Worm (Caenorhabditis elegans) whole organism, L1 larva: Measurements from ENCODE around the gene D1086.9.
"Not testable (repeated sequence)": the region's sequence is repeated elsewhere in the genome, so short reads cannot be mapped to it uniquely, and the experiment has no call there.

Experiments
- C04F5.9 ChIP-seq: sonication (generic microtip); optimal IDR thresholded peaks from 2 replicates; lab custom pipeline; 2016; ENCODE audit warnings: missing genetic modification characterization, missing compliant biosample characterization
- C16A3.4 ChIP-seq: fragments of 150-350 bp; optimal IDR thresholded peaks from 2 replicates; lab custom pipeline; 2014; ENCODE audit warnings: missing biosample characterization, missing genetic modification characterization
- Y116A8C.19 ChIP-seq: sonication (generic microtip); optimal IDR thresholded peaks from 2 replicates; lab custom pipeline; 2016; ENCODE audit warnings: missing compliant biosample characterization, missing genetic modification characterization, borderline replicate concordance
- alr-1 ChIP-seq: fragments of 200-800 bp; sonication (Bioruptor generic); optimal IDR thresholded peaks from 2 replicates; lab custom pipeline; 2018; ENCODE audit warnings: borderline replicate concordance, mild to moderate bottlenecking, missing genetic modification characterization, missing compliant biosample characterization
- aly-2 ChIP-seq: fragments of 150-350 bp; optimal IDR thresholded peaks from 2 replicates; lab custom pipeline; 2014; ENCODE audit warnings: missing biosample characterization, missing genetic modification characterization
- ama-1 ChIP-seq: fragments of 150-350 bp; optimal IDR thresholded peaks from 2 replicates; lab custom pipeline; 2014
- blmp-1 ChIP-seq: fragments of 150-350 bp; optimal IDR thresholded peaks from 2 replicates; lab custom pipeline; 2014; ENCODE audit warnings: missing biosample characterization, missing genetic modification characterization
- ceh-63 ChIP-seq: fragments of 200-800 bp; sonication (Bioruptor generic); optimal IDR thresholded peaks from 2 replicates; lab custom pipeline; 2018; ENCODE audit warnings: mild to moderate bottlenecking, missing genetic modification characterization, missing compliant biosample characterization
- ceh-8 ChIP-seq: fragments of 200-800 bp; sonication (Bioruptor generic); optimal IDR thresholded peaks from 2 replicates; lab custom pipeline; 2018; ENCODE audit warnings: mild to moderate bottlenecking, missing genetic modification characterization, moderate library complexity, missing compliant biosample characterization
- ceh-82 ChIP-seq, 3 experiments: fragments of 150-350 bp in 1 of 3; sonication (generic microtip) in 2 of 3; optimal IDR thresholded peaks; 2 replicates each; lab custom pipeline; 2014 to 2017; ENCODE audit warnings: missing biosample characterization in 3 of 3, missing genetic modification characterization in 3 of 3
- ceh-90 ChIP-seq: sonication (generic microtip); optimal IDR thresholded peaks from 2 replicates; lab custom pipeline; 2016; ENCODE audit warnings: missing genetic modification characterization, missing compliant biosample characterization
- ces-1 ChIP-seq: fragments of 150-350 bp; optimal IDR thresholded peaks from 2 replicates; lab custom pipeline; 2014; ENCODE audit warnings: missing biosample characterization, missing genetic modification reagents, missing genetic modification characterization
- dpl-1 ChIP-seq, 3 experiments: fragments of 150-350 bp in 2 of 3; sonication (generic microtip) in 1 of 3; optimal IDR thresholded peaks; 2 replicates each; lab custom pipeline; 2014 to 2017; ENCODE audit warnings: missing biosample characterization in 3 of 3, missing genetic modification characterization in 3 of 3, missing genetic modification reagents in 3 of 3
- dsc-1 ChIP-seq: sonication (generic microtip); optimal IDR thresholded peaks from 2 replicates; lab custom pipeline; 2016; ENCODE audit warnings: mild to moderate bottlenecking, missing genetic modification characterization, missing compliant biosample characterization
- efl-3 ChIP-seq: fragments of 200-800 bp; sonication (Bioruptor generic); optimal IDR thresholded peaks from 2 replicates; lab custom pipeline; 2018; ENCODE audit warnings: mild to moderate bottlenecking, missing genetic modification characterization, missing compliant biosample characterization
- egl-27 ChIP-seq, 2 experiments: fragments of 150-350 bp in 1 of 2; sonication (generic microtip); optimal IDR thresholded peaks; 3 replicates each; lab custom pipeline; 2017 to 2018; ENCODE audit warnings: missing biosample characterization in 2 of 2, missing genetic modification characterization in 2 of 2, missing genetic modification reagents in 2 of 2
- elt-2 ChIP-seq: sonication (generic microtip); optimal IDR thresholded peaks from 2 replicates; lab custom pipeline; 2016; ENCODE audit warnings: missing genetic modification characterization, mild to moderate bottlenecking, inconsistent platforms, missing compliant biosample characterization, missing genetic modification reagents
- elt-3 ChIP-seq, 6 experiments: fragments of 150-350 bp in 1 of 6; sonication (generic microtip); optimal IDR thresholded peaks; 2 replicates each; lab custom pipeline; 2017 to 2018; ENCODE audit warnings: missing biosample characterization in 6 of 6, missing genetic modification characterization in 6 of 6, inconsistent platforms in 1 of 6
- fkh-4 ChIP-seq: sonication (generic microtip); optimal IDR thresholded peaks from 2 replicates; lab custom pipeline; 2016; ENCODE audit warnings: missing compliant biosample characterization, missing genetic modification characterization, borderline replicate concordance
- irx-1 ChIP-seq: sonication (generic microtip); optimal IDR thresholded peaks from 2 replicates; lab custom pipeline; 2016; ENCODE audit warnings: missing genetic modification characterization, missing compliant biosample characterization
- lin-14 ChIP-seq: fragments of 200-800 bp; sonication (Bioruptor generic); optimal IDR thresholded peaks from 2 replicates; lab custom pipeline; 2018; ENCODE audit warnings: mild to moderate bottlenecking, missing genetic modification characterization, moderate library complexity, missing compliant biosample characterization
- lin-15B ChIP-seq: fragments of 150-350 bp; sonication (generic microtip); optimal IDR thresholded peaks from 3 replicates; lab custom pipeline; 2014; ENCODE audit warnings: missing biosample characterization, missing genetic modification characterization
- lin-35 ChIP-seq, 2 experiments: fragments of 150-350 bp; optimal IDR thresholded peaks; 2 replicates each; lab custom pipeline; 2014; ENCODE audit warnings: missing biosample characterization in 2 of 2, missing genetic modification characterization in 2 of 2, missing genetic modification reagents in 2 of 2
- lin-39 ChIP-seq: fragments of 150-350 bp; optimal IDR thresholded peaks from 2 replicates; lab custom pipeline; 2014; ENCODE audit warnings: missing biosample characterization, missing genetic modification reagents, missing genetic modification characterization
- mab-9 ChIP-seq: fragments of 200-800 bp; sonication (Bioruptor generic); IDR thresholded peaks from 2 replicates; pipeline ENCODE4 v1.3.6; 2022; ENCODE audit warnings: missing genetic modification reagents, missing genetic modification characterization, missing compliant biosample characterization
- mep-1 ChIP-seq: fragments of 150-350 bp; optimal IDR thresholded peaks from 2 replicates; lab custom pipeline; 2014; ENCODE audit warnings: missing biosample characterization, missing genetic modification characterization
- nhr-12 ChIP-seq: sonication (generic microtip); optimal IDR thresholded peaks from 2 replicates; lab custom pipeline; 2017; ENCODE audit warnings: missing biosample characterization, missing genetic modification characterization
- nhr-19 ChIP-seq: fragments of 200-800 bp; sonication (Bioruptor generic); conservative IDR thresholded peaks from 2 replicates; pipeline ENCODE4 v1.3.6; 2022; ENCODE audit warnings: missing genetic modification characterization, missing compliant biosample characterization
- nhr-20 ChIP-seq: sonication (generic microtip); optimal IDR thresholded peaks from 2 replicates; lab custom pipeline; 2016; ENCODE audit warnings: mild to moderate bottlenecking, missing genetic modification characterization, missing compliant biosample characterization
- nhr-237 ChIP-seq: fragments of 150-350 bp; optimal IDR thresholded peaks from 2 replicates; lab custom pipeline; 2014; ENCODE audit warnings: missing biosample characterization, missing genetic modification characterization
- nhr-28 ChIP-seq: fragments of 150-350 bp; optimal IDR thresholded peaks from 2 replicates; lab custom pipeline; 2014; ENCODE audit warnings: missing biosample characterization, missing genetic modification characterization
- nhr-71 ChIP-seq: sonication (generic microtip); optimal IDR thresholded peaks from 2 replicates; lab custom pipeline; 2016; ENCODE audit warnings: mild to moderate bottlenecking, missing genetic modification characterization, moderate library complexity, missing compliant biosample characterization
- nhr-76 ChIP-seq: sonication (generic microtip); optimal IDR thresholded peaks from 2 replicates; lab custom pipeline; 2017; ENCODE audit warnings: missing biosample characterization, missing genetic modification characterization
- nhr-77 ChIP-seq: fragments of 150-350 bp; optimal IDR thresholded peaks from 2 replicates; lab custom pipeline; 2014; ENCODE audit warnings: missing biosample characterization, missing genetic modification characterization
- nhr-84 ChIP-seq: sonication (generic microtip); optimal IDR thresholded peaks from 2 replicates; lab custom pipeline; 2017; ENCODE audit warnings: missing biosample characterization, missing genetic modification characterization
- nhr-85 ChIP-seq: sonication (generic microtip); peaks from one replicate; lab custom pipeline; 2016; ENCODE audit warnings: missing genetic modification characterization, inconsistent platforms, missing compliant biosample characterization
- pag-3 ChIP-seq: sonication (generic microtip); optimal IDR thresholded peaks from 2 replicates; lab custom pipeline; 2017; ENCODE audit warnings: missing genetic modification characterization, mild to moderate bottlenecking, missing compliant biosample characterization, antibody characterized with exemption, borderline replicate concordance; ENCODE audit not compliant: insufficient read depth
- pax-3 ChIP-seq: fragments of 200-800 bp; sonication (Bioruptor generic); optimal IDR thresholded peaks from 2 replicates; lab custom pipeline; 2018; ENCODE audit warnings: mild to moderate bottlenecking, missing genetic modification characterization, moderate library complexity, missing compliant biosample characterization
- rnt-1 ChIP-seq: sonication (generic microtip); optimal IDR thresholded peaks from 2 replicates; lab custom pipeline; 2016; ENCODE audit warnings: mild to moderate bottlenecking, missing genetic modification characterization, moderate library complexity, missing compliant biosample characterization
- skn-1 ChIP-seq: fragments of 150-350 bp; optimal IDR thresholded peaks from 2 replicates; lab custom pipeline; 2014; ENCODE audit warnings: missing biosample characterization, missing genetic modification characterization
- snpc-4 ChIP-seq: fragments of 150-350 bp; optimal IDR thresholded peaks from 2 replicates; lab custom pipeline; 2014; ENCODE audit warnings: missing biosample characterization, missing genetic modification characterization
- snu-23 ChIP-seq: sonication (generic microtip); optimal IDR thresholded peaks from 2 replicates; lab custom pipeline; 2016; ENCODE audit warnings: missing genetic modification characterization, missing compliant biosample characterization
- sox-4 ChIP-seq: sonication (generic microtip); optimal IDR thresholded peaks from 2 replicates; lab custom pipeline; 2016; ENCODE audit warnings: missing genetic modification characterization, missing compliant biosample characterization
- swsn-7 ChIP-seq: sonication (generic microtip); optimal IDR thresholded peaks from 2 replicates; lab custom pipeline; 2016; ENCODE audit warnings: missing genetic modification characterization, missing compliant biosample characterization
- tbx-2 ChIP-seq: sonication (generic microtip); optimal IDR thresholded peaks from 2 replicates; lab custom pipeline; 2016; ENCODE audit warnings: missing genetic modification characterization, missing compliant biosample characterization
- tlp-1 ChIP-seq: fragments of 150-350 bp; optimal IDR thresholded peaks from 2 replicates; lab custom pipeline; 2014; ENCODE audit warnings: missing biosample characterization, missing genetic modification characterization
- unc-62 ChIP-seq: fragments of 150-350 bp; optimal IDR thresholded peaks from 2 replicates; lab custom pipeline; 2014; ENCODE audit warnings: missing biosample characterization, missing genetic modification reagents, missing genetic modification characterization
- unc-98 ChIP-seq: fragments of 200-800 bp; sonication (Bioruptor generic); IDR thresholded peaks from 2 replicates; pipeline ENCODE4 v1.3.6; 2022; ENCODE audit warnings: missing genetic modification characterization, missing compliant biosample characterization
- zag-1 ChIP-seq: fragments of 150-350 bp; optimal IDR thresholded peaks from 2 replicates; lab custom pipeline; 2014; ENCODE audit warnings: missing biosample characterization, missing genetic modification characterization

The D1086.9 gene

DNA sequence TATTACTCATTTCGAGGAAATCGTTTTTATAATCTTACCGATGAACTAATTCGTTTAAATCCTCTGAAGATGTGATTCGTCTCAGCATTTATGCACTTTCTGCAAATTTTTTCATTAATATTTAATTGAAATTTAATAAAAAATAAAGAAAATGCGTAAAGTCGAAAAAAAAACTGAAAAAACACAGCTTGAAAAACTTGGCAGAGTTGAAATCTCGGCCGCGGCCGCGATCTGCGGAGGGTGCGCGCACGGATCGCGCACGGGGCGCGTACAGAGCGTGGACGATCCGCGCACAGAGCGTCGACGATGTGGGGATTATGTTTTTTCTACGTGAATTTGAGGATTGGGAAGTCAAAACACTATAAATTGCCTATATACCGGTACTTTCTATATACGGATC is 33.7 kb downstream of the D1086.9 start, which contains the start of gene AH10.4:
Gene AH10.4 (minus strand): TSS at position 101 of the 400 bp plus-strand sequence.
- not testable (repeated sequence) for TF ChIP-seq ceh-8 (GFP tag; lab: Kevin White, UChicago); dsc-1 (tag; lab: Kevin White, UChicago); mep-1 (tag; lab: Kevin White, UChicago)
- TF ChIP-seq, all 84 proteins: peak for 0; not testable (repeated sequence) for 84

ce11 chrV:14139252-14140100 is 35.4 kb downstream of the D1086.9 start:
- TF ChIP-seq nhr-84 (no peak), lin-15B (no peak), tlp-1 (no peak), mab-9 (GFP tag; lab: Robert Waterston, UW) (no peak), ceh-90 (no peak), nhr-237 (tag; lab: Kevin White, UChicago) (no peak), egl-27 (tag; optimal IDR thresholded peaks at IDR 0.05; lab: Kevin White, UChicago) (no peak), C16A3.4 (tag; lab: Kevin White, UChicago) (no peak), skn-1 (tag; lab: Kevin White, UChicago) (no peak), ceh-63 (GFP tag; lab: Kevin White, UChicago) (no peak), dpl-1 (GFP tag; optimal IDR thresholded peaks at IDR 0.05; lab: Kevin White, UChicago) (no peak), aly-2 (tag; lab: Kevin White, UChicago) (no peak), lin-35 (GFP tag; optimal IDR thresholded peaks at IDR 0.05; lab: Kevin White, UChicago) (peak in 1 of 2 experiments; percentile 10), ces-1 (no peak), unc-62 (GFP tag; lab: Kevin White, UChicago) (no peak), irx-1 (tag; lab: Kevin White, UChicago) (no peak), elt-3 (tag; optimal IDR thresholded peaks at IDR 0.05; lab: Kevin White, UChicago) (peak in 1 of 6 experiments; percentile 13), lin-39 (tag; lab: Kevin White, UChicago) (no peak), tbx-2 (tag; lab: Kevin White, UChicago) (no peak), nhr-85 (tag; lab: Kevin White, UChicago) (peak; percentile 62), dsc-1 (tag; lab: Kevin White, UChicago) (no peak), nhr-28 (no peak), efl-3 (GFP tag; lab: Kevin White, UChicago) (no peak), sox-4 (no peak), Y116A8C.19 (tag; lab: Kevin White, UChicago) (no peak), pag-3 (tag; lab: Kevin White, UChicago) (no peak), fkh-4 (no peak), blmp-1 (tag; lab: Kevin White, UChicago) (peak; percentile 68), ama-1 (lab: Kevin White, UChicago) (no peak), swsn-7 (no peak), nhr-77 (no peak), nhr-12 (tag; lab: Kevin White, UChicago) (no peak), elt-2 (tag; lab: Kevin White, UChicago) (no peak), zag-1 (tag; lab: Kevin White, UChicago) (no peak), nhr-19 (GFP tag; lab: Robert Waterston, UW) (no peak), nhr-76 (tag; lab: Kevin White, UChicago) (no peak), pax-3 (no peak), C04F5.9 (tag; lab: Kevin White, UChicago) (no peak), snu-23 (peak; percentile 27), snpc-4 (tag; lab: Kevin White, UChicago) (no peak), nhr-20 (tag; lab: Kevin White, UChicago) (no peak), alr-1 (tag; lab: Kevin White, UChicago) (no peak), unc-98 (GFP tag; lab: Robert Waterston, UW) (no peak), rnt-1 (tag; lab: Kevin White, UChicago) (peak; percentile 21), ceh-82 (tag; optimal IDR thresholded peaks at IDR 0.05; lab: Kevin White, UChicago) (no peak), nhr-71 (tag; lab: Kevin White, UChicago) (peak; percentile 10), lin-14 (peak; percentile 83)
